Worm (Caenorhabditis elegans): Measurements from ENCODE around the gene str-93.

DNA sequence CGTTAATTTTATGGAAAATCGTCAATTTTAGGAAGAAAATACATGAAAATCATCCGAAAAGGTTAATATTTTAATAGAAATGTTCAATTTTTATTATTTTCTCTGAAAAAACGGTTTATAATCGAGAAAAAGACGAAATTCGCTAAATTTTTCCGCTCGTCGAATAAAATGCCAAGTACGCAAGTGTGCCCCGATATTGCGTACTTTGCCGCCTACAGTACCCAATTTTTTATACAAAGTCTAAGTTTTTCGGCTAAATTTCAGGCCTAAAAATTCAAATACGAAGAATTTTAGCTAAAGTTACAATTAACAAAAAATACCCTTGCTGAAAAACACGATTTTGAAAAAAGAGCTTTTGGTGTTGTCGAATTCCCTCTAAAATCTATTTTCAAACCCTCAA lies 14.4 kb downstream of the str-93 start:
- TF ChIP-seq tbx-11 (GFP tag; IDR thresholded peaks at IDR 0.05) (no peak), hnd-1 (tag; optimal IDR thresholded peaks at IDR 0.05) (no peak), ceh-13 (GFP tag; optimal IDR thresholded peaks at IDR 0.05) (no peak), F13C5.2 (tag; optimal IDR thresholded peaks at IDR 0.05) (no peak), aly-1 (tag; optimal IDR thresholded peaks at IDR 0.05) (no peak)

Data from whole organism, early embryonic.